Fruit fly (Drosophila melanogaster): ENCODE data around the gene CG5567.

The CG5567 gene

DNA sequence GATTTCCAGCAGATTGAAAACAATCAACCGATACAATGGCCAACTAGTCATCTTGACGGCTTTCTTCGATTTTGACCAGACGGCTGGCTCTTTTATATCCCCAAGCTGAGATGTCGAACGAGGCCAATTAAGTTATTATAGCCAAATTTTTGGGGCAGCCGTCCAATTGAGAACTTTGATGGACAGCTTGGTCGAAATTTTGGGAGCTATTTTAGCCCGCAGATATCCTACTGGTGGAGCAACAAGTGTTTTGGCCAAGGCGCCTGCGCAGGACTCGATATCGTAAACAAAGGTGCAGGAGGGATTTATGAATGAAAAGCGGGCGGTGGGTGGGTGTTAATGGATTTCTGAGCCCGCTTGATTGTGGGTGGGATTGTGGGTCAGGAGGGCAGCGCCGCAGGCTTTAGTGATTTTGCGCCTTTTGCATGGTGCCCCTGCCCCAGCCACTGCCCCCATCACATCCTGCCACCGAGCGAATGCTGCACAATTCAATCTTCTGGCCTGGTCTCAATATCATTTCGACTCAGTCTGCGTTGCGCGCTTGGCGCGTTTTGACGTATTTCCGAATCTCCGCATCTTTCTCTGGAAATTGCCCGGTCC, 20.5 kb downstream of the CG5567 start, which contains the start of the genes Ir75c and Grd:
TSS of gene Ir75c (minus strand) at position 51 of the 600 bp plus-strand sequence.
TSS of gene Grd (plus strand) at position 550 of the 600 bp plus-strand sequence.
- no peak for TF ChIP-seq CG17801 (GFP tag; optimal IDR thresholded peaks at IDR 0.05; ENCODE audit: partially characterized antibody)

DNA sequence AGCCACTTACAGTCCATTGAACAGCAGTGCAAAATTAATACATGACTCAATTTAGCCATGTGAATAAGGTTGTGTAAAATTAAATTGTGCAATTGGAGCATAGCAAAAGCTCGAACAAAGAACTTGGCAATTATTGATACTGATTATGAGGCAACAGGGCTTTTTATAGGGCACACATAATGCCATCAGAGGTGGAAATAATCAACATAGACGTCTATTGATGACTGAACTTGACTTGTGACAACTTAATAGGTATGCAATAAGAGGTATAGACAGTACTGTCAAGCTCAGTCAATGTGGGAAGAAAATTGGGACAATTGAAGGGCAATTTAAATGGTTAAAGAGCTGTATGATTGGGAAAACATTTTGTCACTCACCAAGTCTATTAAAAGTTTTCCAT, 23.3 kb downstream of the CG5567 start, which contains the start of gene Ir75b:
TSS of gene Ir75b (minus strand) at position 101 of the 400 bp plus-strand sequence.
- no peak for TF ChIP-seq CG17801 (GFP tag; optimal IDR thresholded peaks at IDR 0.05; ENCODE audit: partially characterized antibody)

DNA sequence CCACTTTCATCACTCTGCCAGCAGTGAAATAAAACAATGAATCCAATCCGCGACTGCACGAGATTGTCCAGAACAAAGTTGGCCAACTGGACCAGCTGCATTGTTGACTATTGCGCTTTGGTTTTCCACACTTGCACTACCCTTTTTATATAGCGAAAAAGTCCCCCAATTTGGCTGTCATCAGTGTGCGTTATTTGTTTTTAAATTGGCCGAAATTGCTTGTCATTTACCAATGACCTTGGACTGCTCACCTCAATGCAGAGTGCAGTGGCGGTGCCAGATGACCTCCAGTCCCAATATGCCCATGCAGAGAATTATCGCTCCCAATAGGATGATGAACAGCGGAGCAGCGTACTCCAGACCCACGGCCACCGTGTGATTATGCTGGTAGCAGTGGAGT, 25.5 kb downstream of the CG5567 start, which contains the start of gene Ir75a:
TSS of gene Ir75a (minus strand) at position 101 of the 400 bp plus-strand sequence.
- no peak for TF ChIP-seq CG17801 (GFP tag; optimal IDR thresholded peaks at IDR 0.05; ENCODE audit: partially characterized antibody)

DNA sequence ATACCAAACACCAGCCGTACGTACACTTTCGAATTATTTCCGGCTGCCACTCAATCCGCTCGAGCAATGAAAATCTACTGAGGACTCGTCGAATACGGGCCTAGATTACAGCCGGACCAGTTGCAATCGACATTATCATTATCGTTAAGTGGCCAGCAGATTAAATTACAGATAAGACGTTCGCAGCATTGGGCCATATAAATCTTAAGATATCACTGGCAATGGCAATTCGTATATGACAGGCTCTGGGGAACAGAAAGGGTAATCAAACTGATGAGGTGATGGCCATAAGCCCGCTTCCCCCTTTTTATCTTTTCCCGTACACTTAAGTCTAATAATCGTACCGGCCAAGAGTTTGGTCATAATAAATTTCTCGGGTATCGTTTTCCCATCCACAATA, 29.3 kb downstream of the CG5567 start, which contains the start of gene Cln3:
TSS of gene Cln3 (minus strand) at position 84 of the 400 bp plus-strand sequence.
- TF ChIP-seq CG17801 (GFP tag; optimal IDR thresholded peaks at IDR 0.05; ENCODE audit: partially characterized antibody): peak; percentile 50

DNA sequence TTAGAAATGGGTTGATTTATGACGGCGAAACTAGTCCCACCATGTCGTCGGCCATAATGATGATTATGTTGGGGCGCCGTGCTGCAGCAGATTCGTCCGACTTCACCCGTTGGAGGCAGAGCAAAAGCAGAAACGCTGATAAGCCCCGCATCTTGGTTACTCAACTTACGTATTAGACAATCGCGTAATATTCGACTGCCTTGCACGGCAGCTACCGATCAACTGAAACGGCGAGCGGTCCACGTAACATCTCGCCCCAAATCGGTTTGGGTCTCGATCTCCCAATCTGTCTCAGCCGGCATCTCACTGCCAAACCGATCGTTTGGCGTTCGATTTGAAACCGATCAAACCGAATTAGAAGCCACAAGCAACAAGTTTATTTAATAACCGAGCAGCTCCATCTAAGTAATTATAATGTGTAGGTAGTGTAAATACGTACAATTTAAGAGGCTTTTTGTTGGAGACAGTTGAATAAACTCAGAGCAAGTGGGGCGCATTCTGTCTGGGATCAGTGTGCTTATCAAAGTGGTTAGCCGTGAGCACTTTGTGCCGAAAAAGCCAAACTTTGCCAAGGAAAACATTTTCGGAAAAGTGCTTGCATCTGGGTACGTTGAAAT, 34.6 kb downstream of the CG5567 start, which contains the start of gene CG32191:
TSS of gene CG32191 (minus strand) at position 550 of the 617 bp plus-strand sequence.
- no peak for TF ChIP-seq CG17801 (GFP tag; optimal IDR thresholded peaks at IDR 0.05; ENCODE audit: partially characterized antibody)

DNA sequence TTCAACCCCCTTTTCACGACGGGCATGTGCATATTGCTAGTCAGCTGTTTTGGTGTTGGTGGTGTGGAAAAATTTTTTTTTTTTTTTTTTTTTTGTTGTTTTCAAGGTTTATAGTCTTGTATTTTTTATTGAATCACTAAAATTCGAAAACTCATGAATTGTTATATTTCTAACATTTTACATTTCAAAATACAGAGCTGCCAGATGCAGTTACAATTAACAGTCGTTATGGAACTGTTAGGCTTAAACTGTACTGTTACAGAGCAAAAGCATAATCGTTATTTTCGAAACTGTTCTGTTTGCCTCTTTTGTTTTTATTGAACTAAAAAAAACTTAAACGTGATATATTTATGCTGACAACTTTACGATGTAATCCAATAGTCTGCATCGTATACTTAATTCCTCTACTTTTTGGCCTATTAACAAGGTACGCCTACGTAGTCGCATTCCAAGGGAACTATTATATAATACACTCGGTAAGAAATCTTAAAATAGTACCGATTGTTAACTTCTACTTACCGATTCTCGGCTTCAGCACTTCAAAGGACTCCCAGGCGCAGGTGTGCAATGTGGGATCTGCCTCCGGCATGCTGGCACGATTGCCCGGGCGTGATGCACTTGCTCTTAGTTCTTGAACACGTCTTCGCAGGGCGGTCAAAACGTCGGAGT, 36.9 kb downstream of the CG5567 start, which contains the start of gene CG32187:
TSS of gene CG32187 (minus strand) at position 9 of the 669 bp plus-strand sequence.
- TF ChIP-seq CG17801 (GFP tag; optimal IDR thresholded peaks at IDR 0.05; ENCODE audit: partially characterized antibody): no peak

DNA sequence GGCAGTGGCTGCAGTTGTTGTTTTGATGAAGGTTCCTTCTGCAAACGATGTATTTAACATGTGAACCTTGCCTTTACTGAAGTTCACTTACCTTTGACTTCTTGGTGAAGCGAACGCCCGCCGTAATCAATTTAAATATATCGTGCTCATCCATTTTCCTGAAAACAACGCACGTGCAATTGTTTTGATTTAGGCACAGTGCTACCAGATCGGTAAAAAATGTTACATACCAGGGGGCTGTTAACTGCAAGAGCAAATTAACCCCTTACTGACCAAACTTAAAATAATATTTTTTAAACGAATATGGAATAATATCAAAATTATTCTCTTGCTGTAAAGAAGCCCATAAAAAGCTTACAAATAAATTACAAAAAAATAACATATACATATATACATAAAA, 38.8 kb downstream of the CG5567 start, which contains the start of gene ais:
TSS of gene ais (minus strand) at position 205 of the 400 bp plus-strand sequence.
- peak; percentile 30 for TF ChIP-seq CG17801 (GFP tag; optimal IDR thresholded peaks at IDR 0.05; ENCODE audit: partially characterized antibody)

DNA sequence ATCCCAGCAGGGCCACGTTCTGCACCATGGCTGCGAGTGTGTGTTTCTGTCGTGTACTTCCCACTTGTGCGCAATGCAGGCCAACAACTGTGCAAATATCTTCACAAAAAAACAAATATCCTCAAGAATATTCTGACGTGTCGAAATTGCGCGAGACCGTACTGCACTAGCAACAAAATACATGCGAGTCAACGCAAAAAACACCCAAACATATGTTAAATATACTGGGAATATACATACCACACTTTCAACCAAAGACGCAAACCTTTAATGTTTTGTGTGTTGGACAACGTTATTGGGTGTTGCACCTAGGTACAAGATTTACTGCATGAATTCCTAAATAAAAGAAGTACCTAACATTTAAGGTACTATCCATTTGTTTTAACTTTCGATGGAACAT, 41.2 kb downstream of the CG5567 start, which contains the start of gene NUCB1:
TSS of gene NUCB1 (minus strand) at position 173 of the 400 bp plus-strand sequence.
- peak; percentile 51 for TF ChIP-seq CG17801 (GFP tag; optimal IDR thresholded peaks at IDR 0.05; ENCODE audit: partially characterized antibody)

DNA sequence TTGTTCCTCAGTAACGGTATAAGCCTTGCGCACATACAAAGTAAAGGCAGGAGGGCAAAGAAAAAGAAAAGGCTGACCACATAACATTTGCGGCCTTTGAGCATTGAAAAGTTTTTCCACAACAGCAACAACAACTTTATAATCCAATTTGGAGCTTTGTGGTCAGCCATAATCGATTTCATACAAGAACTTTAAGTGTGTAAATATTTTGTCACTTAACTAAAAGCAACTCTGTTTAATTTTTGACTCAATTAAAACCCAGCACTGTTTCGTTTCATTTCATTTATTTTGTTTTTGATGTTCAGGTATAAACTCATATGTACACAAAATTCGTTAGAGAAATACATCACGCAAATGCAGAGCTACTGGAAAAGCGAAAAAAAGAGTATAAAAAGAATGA, 45.9 kb downstream of the CG5567 start, which contains the start of gene CG42816:
TSS of gene CG42816 (minus strand) at position 101 of the 400 bp plus-strand sequence.
- TF ChIP-seq CG17801 (GFP tag; optimal IDR thresholded peaks at IDR 0.05; ENCODE audit: partially characterized antibody): no peak

Data from ovary, adult (tissue).